Worm (Caenorhabditis elegans) whole organism, late embryonic: ENCODE measurements around the gene F10E9.12.

ENCODE experiments used
- C08G9.2 ChIP-seq: sonication (generic microtip); optimal IDR thresholded peaks from 2 replicates; lab custom pipeline; 2016; ENCODE audit warnings: mild to moderate bottlenecking, missing genetic modification characterization, moderate library complexity, missing compliant biosample characterization
- hlh-13 ChIP-seq: fragments of 200-800 bp; sonication (Bioruptor generic); optimal IDR thresholded peaks from 2 replicates; lab custom pipeline; 2018; ENCODE audit warnings: mild to moderate bottlenecking, missing genetic modification characterization, missing compliant biosample characterization
- hlh-30 ChIP-seq: sonication (generic microtip); optimal IDR thresholded peaks from 2 replicates; lab custom pipeline; 2017; ENCODE audit warnings: antibody characterized with exemption, missing genetic modification characterization, missing compliant biosample characterization; ENCODE audit not compliant: insufficient read depth
- nhr-11 ChIP-seq: fragments of 150-350 bp; optimal IDR thresholded peaks from 2 replicates; lab custom pipeline; 2014; ENCODE audit warnings: missing biosample characterization, missing genetic modification characterization
- pha-4 ChIP-seq: fragments of 150-350 bp; optimal IDR thresholded peaks from 2 replicates; lab custom pipeline; 2018; ENCODE audit warnings: missing biosample characterization, missing genetic modification reagents, missing genetic modification characterization
- pqm-1 ChIP-seq: sonication (generic microtip); optimal IDR thresholded peaks from 2 replicates; lab custom pipeline; 2016; ENCODE audit warnings: missing genetic modification characterization, missing compliant biosample characterization
- sdc-2 ChIP-seq: sonication (generic microtip); optimal IDR thresholded peaks from 2 replicates; lab custom pipeline; 2016; ENCODE audit warnings: missing genotype, missing genetic modification characterization, missing compliant biosample characterization
- sox-4 ChIP-seq: sonication (generic microtip); optimal IDR thresholded peaks from 2 replicates; lab custom pipeline; 2017; ENCODE audit warnings: mild to moderate bottlenecking, missing genetic modification characterization, inconsistent platforms, missing compliant biosample characterization
- tbx-2 ChIP-seq: sonication (generic microtip); optimal IDR thresholded peaks from 2 replicates; lab custom pipeline; 2016; ENCODE audit warnings: missing genetic modification characterization, missing compliant biosample characterization
- unc-3 ChIP-seq, 2 experiments: fragments of 200-800 bp in 1 of 2; sonication (Bioruptor generic) in 1 of 2; sonication (generic microtip) in 1 of 2; conservative IDR thresholded peaks in 1 of 2; optimal IDR thresholded peaks in 1 of 2; 2 replicates each; pipeline versions ENCODE4 v1.3.6 to Lab custom; 2016 to 2022; ENCODE audit warnings: missing compliant biosample characterization in 2 of 2, missing genetic modification characterization in 2 of 2, missing genetic modification reagents in 1 of 2
- unc-42 ChIP-seq: sonication (generic microtip); optimal IDR thresholded peaks from 2 replicates; lab custom pipeline; 2016; ENCODE audit warnings: missing genotype, missing genetic modification characterization, missing compliant biosample characterization
- unc-55 ChIP-seq: sonication (generic microtip); optimal IDR thresholded peaks from 2 replicates; lab custom pipeline; 2017; ENCODE audit warnings: missing biosample characterization, missing genetic modification reagents, missing genetic modification characterization

- TF ChIP-seq pqm-1 (tag; lab: Kevin White, UChicago): no peak
- no peak for TF ChIP-seq pha-4 (tag; lab: Kevin White, UChicago)
- TF ChIP-seq unc-42 (tag; lab: Kevin White, UChicago): no peak
- TF ChIP-seq hlh-30 (tag; lab: Kevin White, UChicago): no peak
- TF ChIP-seq unc-3 (GFP tag; conservative IDR thresholded peaks at IDR 0.05; lab: Robert Waterston, UW): no peak
- no peak for TF ChIP-seq unc-3 (tag; optimal IDR thresholded peaks at IDR 0.05; lab: Kevin White, UChicago)
- no peak for TF ChIP-seq hlh-13 (GFP tag; lab: Kevin White, UChicago)
- no peak for TF ChIP-seq C08G9.2
- TF ChIP-seq unc-55 (GFP tag; lab: Kevin White, UChicago): no peak
- no peak for TF ChIP-seq sox-4 (tag; lab: Kevin White, UChicago)
- no peak for TF ChIP-seq sdc-2
- TF ChIP-seq nhr-11 (tag; lab: Kevin White, UChicago): no peak
- no peak for TF ChIP-seq tbx-2 (tag; lab: Kevin White, UChicago)
Measured at ce11 chrIII:8312393-8312792, 11.9 kb upstream of the F10E9.12 start, which contains the start of gene F10E9.2.
